Worm (Caenorhabditis elegans) whole organism, L2 larva: ENCODE measurements around the gene gbas-1.
"Not testable (repeated sequence)": the region's sequence is repeated elsewhere in the genome, so short reads cannot be mapped to it uniquely, and the experiment has no call there.

Source experiments
- F13H6.1 ChIP-seq: sonication (generic microtip); optimal IDR thresholded peaks from 2 replicates; lab custom pipeline; 2016; ENCODE audit warnings: missing genetic modification characterization, missing compliant biosample characterization
- Y55F3AM.14 ChIP-seq: fragments of 200-800 bp; sonication (Bioruptor generic); optimal IDR thresholded peaks from 2 replicates; lab custom pipeline; 2018; ENCODE audit warnings: mild to moderate bottlenecking, missing genetic modification characterization, missing compliant biosample characterization
- alr-1 ChIP-seq: fragments of 150-350 bp; optimal IDR thresholded peaks from 2 replicates; lab custom pipeline; 2014; ENCODE audit warnings: missing biosample characterization, missing genetic modification characterization
- ama-1 ChIP-seq: fragments of 150-350 bp; optimal IDR thresholded peaks from 2 replicates; lab custom pipeline; 2018; ENCODE audit warnings: inconsistent platforms
- blmp-1 ChIP-seq: sonication (generic microtip); optimal IDR thresholded peaks from 2 replicates; lab custom pipeline; 2017; ENCODE audit warnings: missing genetic modification characterization, mild to moderate bottlenecking, missing compliant biosample characterization, antibody characterized with exemption, moderate library complexity; ENCODE audit not compliant: insufficient read depth
- ceh-16 ChIP-seq: fragments of 150-350 bp; optimal IDR thresholded peaks from 2 replicates; lab custom pipeline; 2014; ENCODE audit warnings: missing biosample characterization, missing genetic modification characterization
- ceh-82 ChIP-seq: fragments of 150-350 bp; optimal IDR thresholded peaks from 2 replicates; lab custom pipeline; 2014; ENCODE audit warnings: missing biosample characterization, missing genetic modification characterization
- crh-2 ChIP-seq: sonication (generic microtip); optimal IDR thresholded peaks from 2 replicates; lab custom pipeline; 2017; ENCODE audit warnings: missing biosample characterization, missing genetic modification characterization
- egl-27 ChIP-seq: sonication (generic microtip); optimal IDR thresholded peaks from 3 replicates; lab custom pipeline; 2017; ENCODE audit warnings: missing biosample characterization, missing genetic modification reagents, missing genetic modification characterization
- elt-3 ChIP-seq: sonication (generic microtip); optimal IDR thresholded peaks from 2 replicates; lab custom pipeline; 2017; ENCODE audit warnings: missing biosample characterization, missing genetic modification characterization
- fos-1 ChIP-seq: fragments of 150-350 bp; optimal IDR thresholded peaks from 2 replicates; lab custom pipeline; 2014; ENCODE audit warnings: missing biosample characterization, missing genetic modification characterization
- gmeb-1 ChIP-seq: fragments of 150-350 bp; optimal IDR thresholded peaks from 2 replicates; lab custom pipeline; 2014; ENCODE audit warnings: missing biosample characterization, missing genetic modification characterization
- lin-11 ChIP-seq: fragments of 150-350 bp; sonication (generic microtip); optimal IDR thresholded peaks from 2 replicates; lab custom pipeline; 2014; ENCODE audit warnings: missing biosample characterization, missing genetic modification characterization, inconsistent platforms, mixed read lengths
- lin-13 ChIP-seq: fragments of 150-350 bp; optimal IDR thresholded peaks from 2 replicates; lab custom pipeline; 2014; ENCODE audit warnings: missing biosample characterization, missing genetic modification reagents, missing genetic modification characterization
- lsy-2 ChIP-seq, 2 experiments: fragments of 150-350 bp in 1 of 2; sonication (generic microtip) in 1 of 2; optimal IDR thresholded peaks; 2 replicates each; lab custom pipeline; 2014 to 2017; ENCODE audit warnings: missing biosample characterization in 2 of 2, missing genetic modification characterization in 2 of 2
- mab-5 ChIP-seq: fragments of 150-350 bp; optimal IDR thresholded peaks from 2 replicates; lab custom pipeline; 2014; ENCODE audit warnings: missing biosample characterization, missing genetic modification characterization
- mbf-1 ChIP-seq: sonication (generic microtip); optimal IDR thresholded peaks from 2 replicates; lab custom pipeline; 2017; ENCODE audit warnings: missing biosample characterization, missing genetic modification characterization
- mdl-1 ChIP-seq, 2 experiments: fragments of 150-350 bp in 1 of 2; sonication (generic microtip) in 1 of 2; optimal IDR thresholded peaks; 2 replicates each; lab custom pipeline; 2017; ENCODE audit warnings: missing biosample characterization in 2 of 2, missing genetic modification characterization in 2 of 2
- nhr-11 ChIP-seq: fragments of 150-350 bp; optimal IDR thresholded peaks from 2 replicates; lab custom pipeline; 2014; ENCODE audit warnings: missing biosample characterization, missing genetic modification characterization
- nhr-12 ChIP-seq: fragments of 150-350 bp; optimal IDR thresholded peaks from 2 replicates; lab custom pipeline; 2014; ENCODE audit warnings: missing biosample characterization, missing genetic modification characterization
- nhr-129 ChIP-seq: fragments of 150-350 bp; optimal IDR thresholded peaks from 2 replicates; lab custom pipeline; 2014; ENCODE audit warnings: missing biosample characterization, missing genetic modification characterization
- nhr-21 ChIP-seq: fragments of 150-350 bp; optimal IDR thresholded peaks from 2 replicates; lab custom pipeline; 2014; ENCODE audit warnings: missing biosample characterization, missing genetic modification characterization
- nhr-6 ChIP-seq: fragments of 150-350 bp; optimal IDR thresholded peaks from 2 replicates; lab custom pipeline; 2014; ENCODE audit warnings: missing biosample characterization, missing genetic modification characterization
- nhr-77 ChIP-seq: fragments of 150-350 bp; optimal IDR thresholded peaks from 2 replicates; lab custom pipeline; 2014; ENCODE audit warnings: missing biosample characterization, missing genetic modification characterization
- peb-1 ChIP-seq: fragments of 150-350 bp; optimal IDR thresholded peaks from 2 replicates; lab custom pipeline; 2014; ENCODE audit warnings: missing biosample characterization, missing genetic modification characterization
- sem-4 ChIP-seq: fragments of 150-350 bp; optimal IDR thresholded peaks from 2 replicates; lab custom pipeline; 2014; ENCODE audit warnings: missing biosample characterization, missing genetic modification reagents, missing genetic modification characterization
- skn-1 ChIP-seq: sonication (generic microtip); optimal IDR thresholded peaks from 2 replicates; lab custom pipeline; 2017; ENCODE audit warnings: missing biosample characterization, missing genetic modification characterization
- sma-3 ChIP-seq: sonication (generic microtip); optimal IDR thresholded peaks from 2 replicates; lab custom pipeline; 2016; ENCODE audit warnings: missing genetic modification reagents, missing genetic modification characterization, missing compliant biosample characterization
- sma-9 ChIP-seq, 2 experiments: fragments of 150-350 bp in 1 of 2; sonication (generic microtip) in 1 of 2; optimal IDR thresholded peaks; 2 replicates each; lab custom pipeline; 2014 to 2016; ENCODE audit warnings: missing genetic modification characterization in 2 of 2, mild to moderate bottlenecking in 1 of 2, missing biosample characterization in 1 of 2, missing compliant biosample characterization in 1 of 2, missing genetic modification reagents in 1 of 2, moderate library complexity in 1 of 2
- snpc-4 ChIP-seq: fragments of 150-350 bp; optimal IDR thresholded peaks from 2 replicates; lab custom pipeline; 2014; ENCODE audit warnings: missing biosample characterization, missing genetic modification characterization
- unc-39 ChIP-seq: fragments of 150-350 bp; optimal IDR thresholded peaks from 2 replicates; lab custom pipeline; 2014; ENCODE audit warnings: missing biosample characterization, missing genetic modification characterization
- unc-55 ChIP-seq: fragments of 150-350 bp; sonication (generic microtip); optimal IDR thresholded peaks from 3 replicates; lab custom pipeline; 2014; ENCODE audit warnings: missing biosample characterization, missing genetic modification reagents, missing genetic modification characterization
- unc-62 ChIP-seq: fragments of 150-350 bp; optimal IDR thresholded peaks from 2 replicates; lab custom pipeline; 2014; ENCODE audit warnings: missing biosample characterization, missing genetic modification reagents, missing genetic modification characterization
- zag-1 ChIP-seq: fragments of 150-350 bp; optimal IDR thresholded peaks from 2 replicates; lab custom pipeline; 2014; ENCODE audit warnings: missing biosample characterization, missing genetic modification characterization
- ztf-1 ChIP-seq: fragments of 200-800 bp; sonication (Bioruptor generic); conservative IDR thresholded peaks from 2 replicates; pipeline ENCODE4 v1.3.6; 2022; ENCODE audit warnings: missing genetic modification characterization, missing compliant biosample characterization
- ztf-11 ChIP-seq: sonication (generic microtip); optimal IDR thresholded peaks from 2 replicates; lab custom pipeline; 2017; ENCODE audit warnings: missing biosample characterization, missing genetic modification characterization
- ztf-4 ChIP-seq: fragments of 150-350 bp; optimal IDR thresholded peaks from 2 replicates; lab custom pipeline; 2014; ENCODE audit warnings: missing biosample characterization, missing genetic modification characterization

The gbas-1 gene

DNA sequence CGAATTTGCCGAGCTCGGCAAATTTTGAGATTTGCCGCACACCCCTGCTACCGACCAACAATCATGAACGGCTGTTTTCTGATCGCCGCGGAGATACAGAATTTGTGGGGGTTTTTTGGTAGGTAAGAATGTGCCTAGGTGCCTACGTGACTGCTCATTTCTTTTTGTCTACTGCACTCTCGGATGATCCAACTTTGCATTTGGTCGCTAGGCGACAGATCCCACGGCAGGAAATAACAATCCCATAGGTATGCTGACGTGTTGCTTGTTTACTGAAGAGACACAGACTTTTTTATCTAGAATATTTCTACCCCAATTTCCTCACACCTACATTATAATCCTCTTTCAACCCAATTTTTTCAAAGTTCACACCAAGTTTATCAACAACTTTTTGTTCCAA is 30.3 kb downstream of the gbas-1 start, which contains the start of gene K02F6.8:
Gene K02F6.8, minus strand, starts transcription at position 101 of the 400 bp plus-strand sequence.
- not testable (repeated sequence) for TF ChIP-seq unc-55 (GFP tag; lab: Kevin White, UChicago); nhr-77 (tag; lab: Kevin White, UChicago); ama-1

DNA sequence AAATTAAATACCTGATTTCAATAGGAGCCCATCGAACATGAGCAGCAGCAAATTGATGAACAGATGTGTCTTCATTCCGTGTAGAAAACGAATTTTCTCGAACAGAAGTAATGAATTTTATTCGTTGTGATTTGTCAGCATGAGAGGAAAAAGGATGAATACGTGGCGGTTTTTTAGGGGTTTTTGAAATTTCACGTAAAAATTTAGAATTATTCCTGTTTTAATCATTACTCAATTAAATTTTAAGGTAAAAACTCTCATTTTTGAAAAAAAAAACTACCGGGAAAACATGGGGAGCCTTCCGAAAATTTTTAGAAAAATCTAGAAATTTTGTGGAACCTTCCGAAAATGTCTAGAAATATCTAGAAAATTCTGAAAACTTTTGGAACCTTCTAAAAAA is 33.1 kb downstream of the gbas-1 start, which contains the start of gene K02F6.7:
Gene K02F6.7, minus strand, starts transcription at position 101 of the 400 bp plus-strand sequence.
- TF ChIP-seq peb-1 (tag; lab: Kevin White, UChicago) (no peak), unc-62 (GFP tag; lab: Kevin White, UChicago) (no peak), nhr-21 (no peak), Y55F3AM.14 (GFP tag; lab: Kevin White, UChicago) (no peak), nhr-12 (tag; lab: Kevin White, UChicago) (no peak), zag-1 (tag; lab: Kevin White, UChicago) (no peak), gmeb-1 (tag; lab: Kevin White, UChicago) (no peak), ceh-82 (tag; lab: Kevin White, UChicago) (no peak), sma-9 (GFP tag; optimal IDR thresholded peaks at IDR 0.05; lab: Kevin White, UChicago) (no peak), sma-9 (tag; optimal IDR thresholded peaks at IDR 0.05; lab: Kevin White, UChicago) (no peak), unc-39 (tag; lab: Kevin White, UChicago) (no peak), lin-11 (tag; lab: Kevin White, UChicago) (no peak), nhr-6 (tag; lab: Kevin White, UChicago) (no peak), sem-4 (tag; lab: Kevin White, UChicago) (no peak), nhr-129 (no peak), snpc-4 (tag; lab: Kevin White, UChicago) (no peak), alr-1 (tag; lab: Kevin White, UChicago) (no peak), ztf-1 (GFP tag; lab: Robert Waterston, UW) (no peak), lsy-2 (tag; optimal IDR thresholded peaks at IDR 0.05; lab: Kevin White, UChicago) (no peak)

DNA sequence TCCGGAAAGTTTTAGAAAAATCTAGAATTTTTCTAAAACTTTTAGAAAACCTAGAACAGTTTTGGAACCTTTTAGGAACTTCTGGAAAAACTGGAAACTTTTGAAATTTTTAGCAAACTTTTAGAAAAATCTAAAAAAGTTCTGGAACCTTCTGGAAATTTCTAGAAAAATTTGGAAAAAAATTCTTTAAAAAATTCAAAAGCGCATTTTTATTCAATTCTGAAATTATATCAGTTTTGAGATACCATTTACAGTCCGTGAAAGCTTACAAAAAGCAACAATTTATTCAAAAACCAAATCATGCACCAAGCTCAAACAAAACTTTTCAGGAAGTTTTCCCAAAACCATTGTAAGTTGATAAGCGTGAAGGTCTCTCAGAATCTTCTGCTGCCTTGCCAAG is 33.5 kb downstream of the gbas-1 start, which contains the start of gene K02F6.4:
Gene K02F6.4, plus strand, starts transcription at position 301 of the 400 bp plus-strand sequence.
- no peak for TF ChIP-seq mab-5 (tag; lab: Kevin White, UChicago)
- TF ChIP-seq blmp-1 (tag; lab: Kevin White, UChicago), result no peak
- TF ChIP-seq ztf-4 (tag; lab: Kevin White, UChicago), result no peak
- TF ChIP-seq nhr-12 (tag; lab: Kevin White, UChicago), result no peak
- no peak for TF ChIP-seq mdl-1 (tag; optimal IDR thresholded peaks at IDR 0.05; lab: Kevin White, UChicago)
- no peak for TF ChIP-seq Y55F3AM.14 (GFP tag; lab: Kevin White, UChicago)
- TF ChIP-seq ceh-16 (tag; lab: Kevin White, UChicago), result no peak
- TF ChIP-seq sem-4 (tag; lab: Kevin White, UChicago), result no peak
- TF ChIP-seq egl-27, result no peak
- no peak for TF ChIP-seq nhr-11 (tag; lab: Kevin White, UChicago)
- TF ChIP-seq, all 48 proteins: peak for 0

DNA sequence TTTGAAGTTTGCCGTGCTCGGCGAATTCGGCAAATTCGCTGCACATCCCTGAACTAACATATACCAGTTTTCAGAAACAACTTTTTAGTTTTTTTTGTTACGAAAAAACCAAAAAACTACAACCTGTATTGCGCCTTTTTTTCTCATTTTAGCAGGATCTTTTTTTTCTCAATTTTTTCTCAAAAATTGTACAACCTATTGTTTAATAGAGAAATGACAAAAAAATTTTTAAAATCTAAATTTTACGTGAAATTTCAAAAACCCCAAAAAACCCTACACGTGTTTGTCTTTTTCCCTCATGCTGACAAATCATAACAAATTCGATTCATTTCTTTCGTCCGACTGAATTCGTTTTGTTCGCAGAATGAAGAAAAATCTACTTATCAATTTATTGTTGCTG is 41.2 kb downstream of the gbas-1 start, which contains the start of gene K02F6.3:
Gene K02F6.3, plus strand, starts transcription at position 301 of the 400 bp plus-strand sequence.
- no peak for TF ChIP-seq ztf-11 (tag; lab: Kevin White, UChicago)
- TF ChIP-seq ceh-16 (tag; lab: Kevin White, UChicago), result no peak
- no peak for TF ChIP-seq mab-5 (tag; lab: Kevin White, UChicago)
- no peak for TF ChIP-seq sma-3 (GFP tag; lab: Kevin White, UChicago)
- TF ChIP-seq nhr-6 (tag; lab: Kevin White, UChicago), result no peak
- no peak for TF ChIP-seq lin-11 (tag; lab: Kevin White, UChicago)
- no peak for TF ChIP-seq nhr-129
- no peak for TF ChIP-seq crh-2
- TF ChIP-seq lin-13, result no peak
- no peak for TF ChIP-seq mdl-1 (tag; optimal IDR thresholded peaks at IDR 0.05; lab: Kevin White, UChicago)
- TF ChIP-seq, all 48 proteins: peak for 0

DNA sequence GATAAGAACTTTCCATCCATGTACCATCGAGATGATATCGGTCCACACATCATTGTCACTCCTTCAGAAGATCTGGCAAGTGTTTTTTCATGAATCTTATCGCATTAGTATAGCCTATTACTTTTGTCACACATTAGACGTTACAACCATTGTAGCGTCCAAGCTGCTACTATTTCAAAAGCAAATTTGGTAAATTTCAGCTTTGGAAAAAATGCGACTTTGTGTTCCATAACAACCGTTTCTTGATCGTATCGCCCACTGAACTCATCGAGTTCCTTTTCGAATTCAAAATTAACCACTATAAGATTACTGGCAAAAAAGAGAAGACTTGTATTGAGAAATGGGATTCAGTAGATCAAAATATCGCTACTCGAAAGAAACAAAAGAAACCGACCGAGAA is 48.4 kb downstream of the gbas-1 start:
- no peak for TF ChIP-seq gmeb-1 (tag; lab: Kevin White, UChicago)
- TF ChIP-seq nhr-11 (tag; lab: Kevin White, UChicago), result no peak
- TF ChIP-seq fos-1 (tag; lab: Kevin White, UChicago), result no peak
- no peak for TF ChIP-seq nhr-129
- TF ChIP-seq blmp-1 (tag; lab: Kevin White, UChicago), result no peak
- no peak for TF ChIP-seq mbf-1 (tag; lab: Kevin White, UChicago)
- TF ChIP-seq ztf-4 (tag; lab: Kevin White, UChicago), result no peak
- TF ChIP-seq elt-3 (tag; lab: Kevin White, UChicago), result no peak
- TF ChIP-seq mab-5 (tag; lab: Kevin White, UChicago), result no peak
- TF ChIP-seq sma-3 (GFP tag; lab: Kevin White, UChicago), result no peak
- TF ChIP-seq skn-1 (tag; lab: Kevin White, UChicago), result no peak
- TF ChIP-seq nhr-21, result no peak
- TF ChIP-seq ceh-82 (tag; lab: Kevin White, UChicago), result no peak
- no peak for TF ChIP-seq F13H6.1 (tag; lab: Kevin White, UChicago)
- TF ChIP-seq lin-11 (tag; lab: Kevin White, UChicago), result no peak
- no peak for TF ChIP-seq lin-13
- TF ChIP-seq ama-1, result no peak
- TF ChIP-seq, all 48 proteins: peak for 0
